Fruit fly (Drosophila melanogaster): ENCODE data around the gene Top2.

- TF ChIP-seq psq (GFP tag; optimal IDR thresholded peaks at IDR 0.05) (no peak), woc (GFP tag; optimal IDR thresholded peaks at IDR 0.05) (no peak), Abd-B (GFP tag; optimal IDR thresholded peaks at IDR 0.05) (no peak)
These were observed 28.2 kb downstream of the Top2 start for dm6 chr2L:19425105-19425504.

Data from whole organism, wandering third instar larva.